Fruit fly (Drosophila melanogaster): ENCODE results near the gene mRpS6.

Gene mRpS6

DNA sequence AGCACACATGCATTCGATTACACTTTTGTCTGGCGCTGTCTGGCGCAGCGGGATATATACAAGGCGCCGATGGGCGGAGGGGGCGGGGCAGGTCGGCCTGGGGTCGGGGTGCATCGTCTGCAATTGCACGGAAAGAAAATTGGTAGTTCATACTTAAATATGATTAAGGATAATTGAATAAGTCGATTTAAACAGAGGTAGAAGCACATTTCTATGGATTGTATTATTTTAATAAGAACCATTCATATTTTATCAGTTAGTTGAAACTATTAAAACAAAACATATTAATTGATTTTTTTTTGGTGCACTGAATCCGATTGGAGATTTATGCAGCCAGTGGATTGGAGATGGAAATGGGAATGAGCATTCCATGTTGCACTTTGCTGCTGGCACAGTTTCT, 35.6 kb downstream of the mRpS6 start (continued):
- TF ChIP-seq gsb-n (tag; optimal IDR thresholded peaks at IDR 0.05) (peak; percentile 52), Fer3 (tag; optimal IDR thresholded peaks at IDR 0.05) (no peak), zfh1 (GFP tag; IDR thresholded peaks at IDR 0.05) (peak; percentile 35; the same call in 1 of the 3 replicates), Hr78 (GFP tag; optimal IDR thresholded peaks at IDR 0.05) (peak in 1 of 2 experiments; percentile 6), dmrt99B (tag; optimal IDR thresholded peaks at IDR 0.05) (peak; percentile 41), dmrt11E (tag; optimal IDR thresholded peaks at IDR 0.05) (peak; percentile 17), Blimp-1 (GFP tag; optimal IDR thresholded peaks at IDR 0.05) (peak; percentile 58), CG12236 (GFP tag; optimal IDR thresholded peaks at IDR 0.05) (no peak), Sox102F (GFP tag; optimal IDR thresholded peaks at IDR 0.05) (peak; percentile 40), CG17361 (GFP tag; IDR thresholded peaks at IDR 0.05) (peak; percentile 29; the same call in 1 of the 3 replicates), HLH3B (GFP tag; IDR thresholded peaks at IDR 0.05) (peak; percentile 20; the same call in 1 of the 2 replicates), ATbp (GFP tag; optimal IDR thresholded peaks at IDR 0.05) (peak; percentile 47), dysf (GFP tag; IDR thresholded peaks at IDR 0.05) (no peak), CG17359 (tag; optimal IDR thresholded peaks at IDR 0.05) (peak; percentile 28), CG2875 (GFP tag; optimal IDR thresholded peaks at IDR 0.05) (peak; percentile 34), Xrp1 (GFP tag; IDR thresholded peaks at IDR 0.05) (peak; percentile 74), CG11695 (GFP tag; IDR thresholded peaks at IDR 0.05) (0 out of 3 replicates have a peak, but pooled peaks have one; percentile 15), croc (GFP tag; conservative IDR thresholded peaks at IDR 0.05) (peak; percentile 44; the same call in 2 of the 3 replicates), zen (tag; optimal IDR thresholded peaks at IDR 0.05) (no peak), Ssrp (tag; optimal IDR thresholded peaks at IDR 0.05) (peak; percentile 21), nmo (GFP tag; optimal IDR thresholded peaks at IDR 0.05) (peak; percentile 31), oc (tag; optimal IDR thresholded peaks at IDR 0.05) (peak; percentile 35), lab (GFP tag; optimal IDR thresholded peaks at IDR 0.05) (no peak), unpg (GFP tag; optimal IDR thresholded peaks at IDR 0.05) (peak; percentile 19), vvl (GFP tag; IDR thresholded peaks at IDR 0.05) (peak; percentile 42; the same call in 1 of the 2 replicates), CG8388 (GFP tag; optimal IDR thresholded peaks at IDR 0.05) (peak; percentile 13), prd (optimal IDR thresholded peaks at IDR 0.05) (no peak), prd (GFP tag; IDR thresholded peaks at IDR 0.05) (peak; percentile 60; the same call in 2 of the 3 replicates), row (GFP tag; IDR thresholded peaks at IDR 0.05) (peak; percentile 26; the same call in 1 of the 3 replicates), CG17612 (GFP tag; IDR thresholded peaks at IDR 0.05) (no peak), lola (GFP tag; optimal IDR thresholded peaks at IDR 0.05) (peak in 1 of 3 experiments; percentile 23), Trl (optimal IDR thresholded peaks at IDR 0.05) (no peak), Trl (GFP tag; optimal IDR thresholded peaks at IDR 0.05) (no peak), CG2678 (tag; optimal IDR thresholded peaks at IDR 0.05) (peak; percentile 27), CG6689 (GFP tag; IDR thresholded peaks at IDR 0.05) (peak; percentile 28; the same call in 1 of the 2 replicates), Dip3 (GFP tag; optimal IDR thresholded peaks at IDR 0.05) (no peak), CG14710 (tag; optimal IDR thresholded peaks at IDR 0.05) (peak; percentile 22), esg (GFP tag; conservative IDR thresholded peaks at IDR 0.05) (0 out of 2 replicates have a peak, but pooled peaks have one; percentile 14), shn (GFP tag; optimal IDR thresholded peaks at IDR 0.05) (no peak), repo (GFP tag; optimal IDR thresholded peaks at IDR 0.05) (no peak), Nf-YB (GFP tag; optimal IDR thresholded peaks at IDR 0.05) (peak; percentile 24), CG7556 (GFP tag; optimal IDR thresholded peaks at IDR 0.05) (no peak), gem (tag; optimal IDR thresholded peaks at IDR 0.05) (peak; percentile 52), CG31441 (GFP tag; IDR thresholded peaks at IDR 0.05) (peak; percentile 48; the same call in 1 of the 2 replicates), otp (GFP tag; IDR thresholded peaks at IDR 0.05) (0 out of 3 replicates have a peak, but pooled peaks have one; percentile 12), chn (GFP tag; optimal IDR thresholded peaks at IDR 0.05) (no peak), CG11560 (tag; IDR thresholded peaks at IDR 0.05) (no peak), chinmo (GFP tag; IDR thresholded peaks at IDR 0.05; ENCODE audit: partially characterized antibody) (0 out of 4 replicates have a peak, but pooled peaks have one; percentile 1), CG10979 (tag; optimal IDR thresholded peaks at IDR 0.05) (peak; percentile 67)
